Fruit fly (Drosophila melanogaster) whole organism, wandering third instar larva: Measurements from ENCODE around the gene bif.

Source experiments
- Abd-B ChIP-seq: fragments of >200 bp; optimal IDR thresholded peaks from 2 replicates; lab custom pipeline; 2017; ENCODE audit warnings: missing biosample characterization, missing genetic modification characterization
- CG32264 ChIP-seq: fragments of 200-800 bp; sonication (Bioruptor generic); optimal IDR thresholded peaks from 2 replicates; lab custom pipeline; 2016; ENCODE audit warnings: missing biosample characterization, missing genetic modification characterization
- CG9705 ChIP-seq: fragments of 200-800 bp; sonication (Bioruptor generic); optimal IDR thresholded peaks from 2 replicates; lab custom pipeline; 2018; ENCODE audit warnings: missing biosample characterization, mild to moderate bottlenecking, missing genetic modification characterization
- CrebA ChIP-seq: fragments of 200-800 bp; sonication (Bioruptor generic); optimal IDR thresholded peaks from 2 replicates; lab custom pipeline; 2016; ENCODE audit warnings: missing biosample characterization, mild to moderate bottlenecking, missing genetic modification characterization, borderline replicate concordance
- Dfd ChIP-seq: fragments of >200 bp; optimal IDR thresholded peaks from 2 replicates; lab custom pipeline; 2017; ENCODE audit warnings: missing biosample characterization, missing genetic modification characterization
- Dif ChIP-seq: fragments of 200-275, 200-300 bp; sonication (Bioruptor generic); optimal IDR thresholded peaks from 2 replicates; lab custom pipeline; 2018; ENCODE audit warnings: missing biosample characterization, missing genetic modification characterization; ENCODE audit not compliant: partially characterized antibody
- GATAd ChIP-seq: sonication (Bioruptor generic); optimal IDR thresholded peaks from 2 replicates; lab custom pipeline; 2016; ENCODE audit warnings: missing biosample characterization, missing genetic modification characterization
- HLH106 ChIP-seq: fragments of 200-800 bp; optimal IDR thresholded peaks from 3 replicates; lab custom pipeline; 2019; ENCODE audit warnings: missing biosample characterization, mild to moderate bottlenecking, missing genetic modification characterization, moderate library complexity
- Hnf4 ChIP-seq: fragments of 200-800 bp; sonication (Bioruptor generic); optimal IDR thresholded peaks from 2 replicates; lab custom pipeline; 2016; ENCODE audit warnings: missing biosample characterization, mild to moderate bottlenecking, missing genetic modification characterization
- Hr83 ChIP-seq: fragments of 200-300 bp; sonication (Bioruptor generic); optimal IDR thresholded peaks from 2 replicates; lab custom pipeline; 2016; ENCODE audit warnings: missing biosample characterization, mild to moderate bottlenecking, missing genetic modification characterization, moderate library complexity; ENCODE audit not compliant: poor library complexity, severe bottlenecking
- Jra ChIP-seq: sonication (Bioruptor generic); optimal IDR thresholded peaks from 2 replicates; lab custom pipeline; 2016; ENCODE audit warnings: missing biosample characterization, missing genetic modification characterization
- Myc ChIP-seq: fragments of >200 bp; optimal IDR thresholded peaks from 2 replicates; lab custom pipeline; 2017
- N ChIP-seq: fragments of >200 bp; optimal IDR thresholded peaks from 2 replicates; lab custom pipeline; 2018; ENCODE audit warnings: missing biosample characterization, missing external identifiers, missing genetic modification characterization
- OdsH ChIP-seq: fragments of 200-800 bp; sonication (Bioruptor generic); optimal IDR thresholded peaks from 2 replicates; lab custom pipeline; 2016; ENCODE audit warnings: missing biosample characterization, mild to moderate bottlenecking, missing genetic modification characterization
- Rel ChIP-seq, 2 experiments: fragments of 200-800 bp; sonication (Bioruptor generic) in 1 of 2; optimal IDR thresholded peaks; 2 replicates in 1 of 2; 3 replicates in 1 of 2; lab custom pipeline; 2016 to 2019; ENCODE audit warnings: mild to moderate bottlenecking in 2 of 2, missing biosample characterization in 2 of 2, missing genetic modification characterization in 2 of 2, moderate library complexity in 1 of 2
- Sp1 ChIP-seq: fragments of 200-800 bp; sonication (Bioruptor generic); optimal IDR thresholded peaks from 3 replicates; lab custom pipeline; 2019; ENCODE audit warnings: missing biosample characterization, mild to moderate bottlenecking, missing genetic modification characterization, moderate library complexity
- Vsx2 ChIP-seq: fragments of 200-300, 225-300 bp; sonication (Bioruptor generic); optimal IDR thresholded peaks from 2 replicates; lab custom pipeline; 2018; ENCODE audit warnings: missing biosample characterization, missing genetic modification characterization; ENCODE audit not compliant: partially characterized antibody
- br ChIP-seq: fragments of 200-800 bp; sonication (Bioruptor generic); optimal IDR thresholded peaks from 2 replicates; lab custom pipeline; 2016; ENCODE audit warnings: missing biosample characterization, missing genetic modification characterization
- dl ChIP-seq, 2 experiments: fragments of 175-275, 200-275 bp in 1 of 2; fragments of 200-275 bp in 1 of 2; sonication (Bioruptor generic); optimal IDR thresholded peaks; lab custom pipeline; 2018; ENCODE audit warnings: mild to moderate bottlenecking in 2 of 2, missing biosample characterization in 2 of 2, missing genetic modification characterization in 2 of 2, moderate library complexity in 2 of 2; ENCODE audit not compliant: partially characterized antibody in 2 of 2, insufficient read depth in 1 of 2
- dmrt93B ChIP-seq: fragments of 200-800 bp; sonication (Bioruptor generic); optimal IDR thresholded peaks from 2 replicates; lab custom pipeline; 2018; ENCODE audit warnings: missing biosample characterization, mild to moderate bottlenecking, missing genetic modification characterization
- dsf ChIP-seq: sonication (Bioruptor generic); optimal IDR thresholded peaks from 2 replicates; lab custom pipeline; 2016; ENCODE audit warnings: missing biosample characterization, missing genetic modification characterization, borderline replicate concordance
- ey ChIP-seq: fragments of 200-800 bp; sonication (Bioruptor generic); optimal IDR thresholded peaks from 2 replicates; lab custom pipeline; 2016; ENCODE audit warnings: missing biosample characterization, missing genetic modification characterization
- foxo ChIP-seq, 2 experiments: fragments of 200-800 bp; sonication (Bioruptor generic); optimal IDR thresholded peaks; 2 replicates in 1 of 2; 3 replicates in 1 of 2; lab custom pipeline; 2016 to 2017; ENCODE audit warnings: missing biosample characterization in 2 of 2, missing genetic modification characterization in 2 of 2
- fru ChIP-seq: fragments of 200-800 bp; sonication (Bioruptor generic); optimal IDR thresholded peaks from 3 replicates; lab custom pipeline; 2016; ENCODE audit warnings: missing biosample characterization, mild to moderate bottlenecking, missing genetic modification characterization
- h ChIP-seq: fragments of 200-800 bp; sonication (Bioruptor generic); optimal IDR thresholded peaks from 3 replicates; lab custom pipeline; 2016; ENCODE audit warnings: missing biosample characterization, mild to moderate bottlenecking, missing genetic modification characterization
- jim ChIP-seq: fragments of 175-275, 200-325 bp; sonication (Bioruptor generic); optimal IDR thresholded peaks from 2 replicates; lab custom pipeline; 2016; ENCODE audit warnings: missing biosample characterization, mild to moderate bottlenecking, missing genetic modification characterization
- lola ChIP-seq: fragments of >200 bp; optimal IDR thresholded peaks from 2 replicates; lab custom pipeline; 2017; ENCODE audit warnings: missing biosample characterization, missing genetic modification characterization
- pan ChIP-seq: fragments of >200 bp; optimal IDR thresholded peaks from 2 replicates; lab custom pipeline; 2017
- psq ChIP-seq: fragments of 200-800 bp; sonication (Bioruptor generic); optimal IDR thresholded peaks from 3 replicates; lab custom pipeline; 2017; ENCODE audit warnings: missing biosample characterization, mild to moderate bottlenecking, missing genetic modification characterization, moderate library complexity
- rgr ChIP-seq: fragments of 200-800 bp; sonication (Bioruptor generic); optimal IDR thresholded peaks from 3 replicates; lab custom pipeline; 2016; ENCODE audit warnings: missing biosample characterization, mild to moderate bottlenecking, missing genetic modification characterization
- sage ChIP-seq: fragments of 200-800 bp; sonication (Bioruptor generic); optimal IDR thresholded peaks from 2 replicates; lab custom pipeline; 2016; ENCODE audit warnings: missing biosample characterization, mild to moderate bottlenecking, missing genetic modification characterization
- sv ChIP-seq: fragments of 200-800 bp; sonication (Bioruptor generic); optimal IDR thresholded peaks from 3 replicates; lab custom pipeline; 2016; ENCODE audit warnings: missing biosample characterization, missing genetic modification characterization
- usp ChIP-seq: fragments of >200 bp; optimal IDR thresholded peaks from 2 replicates; lab custom pipeline; 2017; ENCODE audit warnings: missing biosample characterization, missing genetic modification characterization
- woc ChIP-seq: sonication (Bioruptor generic); optimal IDR thresholded peaks from 2 replicates; lab custom pipeline; 2016; ENCODE audit warnings: missing biosample characterization, mild to moderate bottlenecking, missing genetic modification characterization

bif gene

dm6 chrX:11723946-11724345 lies 45.2 kb downstream of the bif start, which contains the start of gene CG15221:
Gene CG15221 (plus strand): TSS chrX:11724246.
- no peak for TF ChIP-seq br
- TF ChIP-seq dl (GFP tag; optimal IDR thresholded peaks at IDR 0.05; lab: Kevin White, UChicago; ENCODE audit: insufficient read depth in 1 of 2, partially characterized antibody in 2 of 2): no peak
- no peak for TF ChIP-seq Hr83
- no peak for TF ChIP-seq usp (GFP tag; lab: Kevin White, UChicago)
- no peak for TF ChIP-seq dmrt93B (GFP tag; lab: Kevin White, UChicago)
- TF ChIP-seq foxo (GFP tag; optimal IDR thresholded peaks at IDR 0.05; lab: Kevin White, UChicago): no peak
- TF ChIP-seq dsf: no peak
- no peak for TF ChIP-seq h
- TF ChIP-seq rgr (GFP tag; lab: Kevin White, UChicago): no peak
- no peak for TF ChIP-seq woc (GFP tag; lab: Kevin White, UChicago)
- no peak for TF ChIP-seq Myc (lab: Kevin White, UChicago)
- no peak for TF ChIP-seq OdsH
- no peak for TF ChIP-seq pan (lab: Kevin White, UChicago)

- TF ChIP-seq OdsH: no peak
- TF ChIP-seq N: no peak
- TF ChIP-seq GATAd: no peak
- TF ChIP-seq Hnf4 (GFP tag; lab: Kevin White, UChicago): no peak
- TF ChIP-seq, all 38 proteins: peak for 0
Measured at dm6 chrX:11728999-11729398, 50.2 kb downstream of the bif start, which contains the start of gene inaF-D. Gene inaF-D (minus strand): TSS chrX:11729099.

dm6 chrX:11729993-11730392 lies 51.2 kb downstream of the bif start:
- TF ChIP-seq Vsx2 (no peak), Sp1 (GFP tag; lab: Kevin White, UChicago) (no peak), lola (GFP tag; lab: Kevin White, UChicago) (no peak)
- TF ChIP-seq, all 38 proteins: peak for 0

dm6 chrX:11731665-11732064 lies 52.9 kb downstream of the bif start, which contains the start of gene inaF-C:
Gene inaF-C (minus strand): TSS chrX:11731765.
- TF ChIP-seq sv (GFP tag; lab: Kevin White, UChicago) (no peak), CG32264 (GFP tag; lab: Kevin White, UChicago) (no peak), HLH106 (tag; lab: Kevin White, UChicago) (no peak), Jra (GFP tag; lab: Kevin White, UChicago) (no peak), woc (GFP tag; lab: Kevin White, UChicago) (no peak), Hnf4 (GFP tag; lab: Kevin White, UChicago) (no peak), pan (lab: Kevin White, UChicago) (no peak), Vsx2 (no peak), psq (GFP tag; lab: Kevin White, UChicago) (no peak), Abd-B (GFP tag; lab: Kevin White, UChicago) (no peak), fru (GFP tag; lab: Kevin White, UChicago) (no peak), usp (GFP tag; lab: Kevin White, UChicago) (no peak), Dfd (GFP tag; lab: Kevin White, UChicago) (no peak), Rel (GFP tag; optimal IDR thresholded peaks at IDR 0.05; lab: Kevin White, UChicago) (no peak), Rel (tag; optimal IDR thresholded peaks at IDR 0.05; lab: Kevin White, UChicago) (no peak), OdsH (no peak), h (no peak), dmrt93B (GFP tag; lab: Kevin White, UChicago) (no peak), CG9705 (GFP tag; lab: Kevin White, UChicago) (no peak), jim (GFP tag; lab: Kevin White, UChicago) (no peak)

dm6 chrX:11732670-11733069 lies 53.9 kb downstream of the bif start, which contains the start of gene inaF-B:
Gene inaF-B (minus strand): TSS chrX:11732770.
- TF ChIP-seq dl (GFP tag; optimal IDR thresholded peaks at IDR 0.05; lab: Kevin White, UChicago; ENCODE audit: insufficient read depth in 1 of 2, partially characterized antibody in 2 of 2) (no peak), jim (GFP tag; lab: Kevin White, UChicago) (no peak), Abd-B (GFP tag; lab: Kevin White, UChicago) (no peak), Jra (GFP tag; lab: Kevin White, UChicago) (no peak), sv (GFP tag; lab: Kevin White, UChicago) (no peak), ey (GFP tag; lab: Kevin White, UChicago) (no peak), dmrt93B (GFP tag; lab: Kevin White, UChicago) (no peak), CrebA (GFP tag; lab: Kevin White, UChicago) (no peak), CG32264 (GFP tag; lab: Kevin White, UChicago) (no peak), foxo (GFP tag; optimal IDR thresholded peaks at IDR 0.05; lab: Kevin White, UChicago) (no peak), sage (GFP tag; lab: Kevin White, UChicago) (no peak), Dif (GFP tag; lab: Kevin White, UChicago) (no peak), pan (lab: Kevin White, UChicago) (no peak), Rel (GFP tag; optimal IDR thresholded peaks at IDR 0.05; lab: Kevin White, UChicago) (no peak), Rel (tag; optimal IDR thresholded peaks at IDR 0.05; lab: Kevin White, UChicago) (no peak), fru (GFP tag; lab: Kevin White, UChicago) (no peak), br (no peak), dsf (no peak)
